Worm (Caenorhabditis elegans): Measurements from ENCODE around the gene F56D6.23.
A peak's percentile ranks its signal among the peaks of the same experiment; 100 is the strongest.

Gene F56D6.23

DNA sequence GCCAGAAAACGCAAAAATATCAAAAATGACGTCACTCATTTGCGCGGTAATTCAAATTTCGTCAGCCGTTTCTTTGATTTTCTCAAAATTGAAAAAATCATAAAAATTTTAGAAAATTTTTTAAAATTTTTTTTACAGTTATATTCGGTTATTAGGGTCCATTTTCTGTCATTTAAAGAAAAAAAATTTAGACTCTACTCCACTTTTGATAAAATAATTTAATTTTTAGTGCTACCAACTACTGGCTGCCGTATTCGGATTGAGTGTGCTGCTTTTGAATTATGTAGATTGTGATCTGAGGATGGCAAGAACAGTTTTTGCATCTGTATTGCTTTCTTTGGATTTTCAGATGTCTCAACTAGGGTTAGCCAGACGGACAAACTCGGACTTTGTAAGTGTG is 44.3 kb downstream of the F56D6.23 start, which contains the start of gene Y46C8AM.1:
TSS of gene Y46C8AM.1 (plus strand) at position 301 of the 400 bp plus-strand sequence.
- TF ChIP-seq lin-1 (GFP tag; IDR thresholded peaks at IDR 0.05) (no peak), F26F4.8 (GFP tag; conservative IDR thresholded peaks at IDR 0.05) (no peak), tra-1 (GFP tag; IDR thresholded peaks at IDR 0.05) (no peak), duxl-1 (tag; optimal IDR thresholded peaks at IDR 0.05; ENCODE audit: poor library complexity) (no peak), nhr-102 (tag; optimal IDR thresholded peaks at IDR 0.05) (no peak), zfp-3 (GFP tag; conservative IDR thresholded peaks at IDR 0.05) (no peak), nhr-28 (tag; optimal IDR thresholded peaks at IDR 0.05) (no peak), lim-7 (GFP tag; IDR thresholded peaks at IDR 0.05) (no peak), ZK337.2 (GFP tag; IDR thresholded peaks at IDR 0.05) (no peak), mep-1 (tag; optimal IDR thresholded peaks at IDR 0.05) (no peak), mdt-29 (GFP tag; IDR thresholded peaks at IDR 0.05) (no peak), ctbp-1 (GFP tag; IDR thresholded peaks at IDR 0.05) (no peak), ZK546.5 (tag; optimal IDR thresholded peaks at IDR 0.05) (no peak), nhr-76 (tag; optimal IDR thresholded peaks at IDR 0.05) (no peak), dmd-8 (GFP tag; IDR thresholded peaks at IDR 0.05) (no peak), F37D6.2 (tag; optimal IDR thresholded peaks at IDR 0.05) (no peak), R02D3.7 (tag; optimal IDR thresholded peaks at IDR 0.05) (no peak), dpl-1 (GFP tag; optimal IDR thresholded peaks at IDR 0.05) (no peak), Y105C5A.15 (GFP tag; IDR thresholded peaks at IDR 0.05) (no peak)

- TF ChIP-seq php-3 (GFP tag; IDR thresholded peaks at IDR 0.05) (no peak), zfp-3 (GFP tag; conservative IDR thresholded peaks at IDR 0.05) (no peak), hlh-30 (tag; optimal IDR thresholded peaks at IDR 0.05; ENCODE audit: insufficient read depth) (peak; percentile 9), nhr-28 (tag; optimal IDR thresholded peaks at IDR 0.05) (peak; percentile 64), dmd-6 (GFP tag; IDR thresholded peaks at IDR 0.05) (peak; percentile 22; the same call in 1 of the 2 replicates)
Observed at ce11 chrIV:3963498-3963897, 45.2 kb downstream of the F56D6.23 start.

DNA sequence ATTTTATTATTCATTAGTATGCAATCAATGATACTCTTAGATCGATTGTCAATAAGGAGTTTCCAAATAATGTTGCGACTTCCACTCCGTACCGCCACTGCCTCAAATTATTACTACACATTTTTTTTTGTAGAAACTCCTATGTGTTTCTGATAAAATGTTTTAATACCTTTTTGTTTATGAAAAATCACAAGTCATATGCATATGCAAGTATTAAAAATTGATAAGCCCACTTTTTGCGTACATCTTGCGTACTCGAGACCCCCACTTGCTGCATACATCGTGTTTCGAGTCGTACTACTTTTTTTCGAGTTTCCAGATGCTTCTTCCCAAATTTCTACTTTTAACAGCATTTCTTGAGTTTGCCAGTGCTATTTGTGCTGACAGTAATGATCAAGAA is 46.8 kb downstream of the F56D6.23 start, which contains the start of gene clec-76:
TSS of gene clec-76 (plus strand) at position 234 of the 400 bp plus-strand sequence.
- TF ChIP-seq nhr-28 (tag; optimal IDR thresholded peaks at IDR 0.05) (peak; percentile 74), daf-16 (GFP tag; optimal IDR thresholded peaks at IDR 0.05) (no peak), daf-16 (tag; optimal IDR thresholded peaks at IDR 0.05) (peak; percentile 51), ztf-7 (tag; optimal IDR thresholded peaks at IDR 0.05) (no peak), nhr-77 (tag; optimal IDR thresholded peaks at IDR 0.05) (peak; percentile 58), dmd-6 (GFP tag; IDR thresholded peaks at IDR 0.05) (peak; percentile 36; the same call in 1 of the 2 replicates), ztf-11 (tag; optimal IDR thresholded peaks at IDR 0.05) (no peak), pqm-1 (tag; optimal IDR thresholded peaks at IDR 0.05) (peak; percentile 3)

All from whole organism, L4 larva.